Fruit fly (Drosophila melanogaster) whole organism, embryonic: ENCODE data around the gene mib1.

Experiments used
- Antp ChIP-seq: fragments of 200-800 bp; sonication (Bioruptor generic); optimal IDR thresholded peaks from 3 replicates; lab custom pipeline; 2016; ENCODE audit warnings: missing biosample characterization, missing genetic modification characterization
- Bdp1 ChIP-seq: fragments of 200-800 bp; sonication (Bioruptor generic); optimal IDR thresholded peaks from 3 replicates; lab custom pipeline; 2016; ENCODE audit warnings: missing biosample characterization, missing genetic modification characterization
- Bgb ChIP-seq: fragments of 200-800 bp; sonication (Bioruptor generic); IDR thresholded peaks from 2 replicates; pipeline ENCODE4 v1.3.6; 2022; ENCODE audit warnings: missing biosample characterization, missing genetic modification characterization; ENCODE audit not compliant: partially characterized antibody
- CG10979 ChIP-seq: fragments of 200-800 bp; sonication (Bioruptor generic); optimal IDR thresholded peaks from 2 replicates; lab custom pipeline; 2018; ENCODE audit warnings: missing biosample characterization, mild to moderate bottlenecking, missing genetic modification characterization, moderate library complexity
- CG11456 ChIP-seq: fragments of 200-800 bp; sonication (Bioruptor generic); IDR thresholded peaks from 3 replicates; pipeline ENCODE4 v1.3.6; 2022; ENCODE audit warnings: missing biosample characterization, missing genetic modification characterization
- CG11696 ChIP-seq: fragments of 200-800 bp; sonication (Bioruptor generic); IDR thresholded peaks from 2 replicates; pipeline ENCODE4 v1.3.6; 2022; ENCODE audit warnings: missing biosample characterization, missing genetic modification characterization
- CG12236 ChIP-seq: fragments of 200-800 bp; sonication (Bioruptor generic); optimal IDR thresholded peaks from 2 replicates; lab custom pipeline; 2016; ENCODE audit warnings: missing biosample characterization, missing genetic modification characterization
- CG13775 ChIP-seq: fragments of 200-800 bp; sonication (Bioruptor generic); optimal IDR thresholded peaks from 3 replicates; lab custom pipeline; 2017; ENCODE audit warnings: missing biosample characterization, mild to moderate bottlenecking, missing genetic modification characterization
- CG1602 ChIP-seq: fragments of 200-800 bp; sonication (Bioruptor generic); optimal IDR thresholded peaks from 3 replicates; lab custom pipeline; 2016; ENCODE audit warnings: missing biosample characterization, missing genetic modification characterization
- CG17361 ChIP-seq: fragments of 200-800 bp; sonication (Bioruptor generic); IDR thresholded peaks from 3 replicates; pipeline ENCODE4 v1.3.6; 2022; ENCODE audit warnings: missing biosample characterization, missing genetic modification characterization
- CG32767 ChIP-seq: fragments of 200-800 bp; sonication (Bioruptor generic); IDR thresholded peaks from 2 replicates; pipeline ENCODE4 v1.3.6; 2022; ENCODE audit warnings: missing biosample characterization, missing genetic modification characterization
- CG33557 ChIP-seq: fragments of 200-800 bp; sonication (Bioruptor generic); optimal IDR thresholded peaks from 2 replicates; lab custom pipeline; 2019; ENCODE audit warnings: missing biosample characterization, mild to moderate bottlenecking, missing genetic modification characterization, moderate library complexity
- CG42726 ChIP-seq: fragments of 200-800 bp; sonication (Bioruptor generic); IDR thresholded peaks from 2 replicates; pipeline ENCODE4 v1.3.6; 2022; ENCODE audit warnings: missing biosample characterization, missing genetic modification characterization; ENCODE audit not compliant: partially characterized antibody
- CG4617 ChIP-seq: fragments of 200-800 bp; sonication (Bioruptor generic); optimal IDR thresholded peaks from 3 replicates; lab custom pipeline; 2016; ENCODE audit warnings: missing biosample characterization, missing genetic modification characterization, borderline replicate concordance
- CG4854 ChIP-seq: fragments of 200-800 bp; sonication (Bioruptor generic); optimal IDR thresholded peaks from 2 replicates; lab custom pipeline; 2016; ENCODE audit warnings: missing biosample characterization, missing genetic modification characterization, inconsistent platforms
- CG7357 ChIP-seq: fragments of 200-800 bp; sonication (Bioruptor generic); IDR thresholded peaks from 3 replicates; pipeline ENCODE4 v1.3.6; 2022; ENCODE audit warnings: missing biosample characterization, missing genetic modification characterization
- CG7556 ChIP-seq: fragments of 200-800 bp; sonication (Bioruptor generic); optimal IDR thresholded peaks from 2 replicates; lab custom pipeline; 2017; ENCODE audit warnings: missing biosample characterization, mild to moderate bottlenecking, missing genetic modification characterization
- CG7786 ChIP-seq: fragments of 200-800 bp; sonication (Bioruptor generic); optimal IDR thresholded peaks from 2 replicates; lab custom pipeline; 2016; ENCODE audit warnings: missing biosample characterization, missing genetic modification characterization
- CG8089 ChIP-seq: fragments of 200-800 bp; sonication (Bioruptor generic); optimal IDR thresholded peaks from 3 replicates; lab custom pipeline; 2016; ENCODE audit warnings: missing biosample characterization, missing genetic modification characterization
- CG8281 ChIP-seq: fragments of 200-800 bp; sonication (Bioruptor generic); optimal IDR thresholded peaks from 2 replicates; lab custom pipeline; 2018; ENCODE audit warnings: missing biosample characterization, mild to moderate bottlenecking, missing genetic modification characterization, moderate library complexity
- CHES-1-like ChIP-seq: fragments of 200-800 bp; sonication (Bioruptor generic); optimal IDR thresholded peaks from 2 replicates; lab custom pipeline; 2016; ENCODE audit warnings: missing biosample characterization, missing genetic modification characterization
- Dll ChIP-seq: fragments of 200-800 bp; sonication (Bioruptor generic); IDR thresholded peaks from 4 replicates; pipeline ENCODE4 v1.3.6; 2022; ENCODE audit warnings: missing biosample characterization, missing genetic modification characterization; ENCODE audit not compliant: partially characterized antibody
- E2f1 ChIP-seq: fragments of 200-800 bp; sonication (Bioruptor generic); IDR thresholded peaks from 2 replicates; pipeline ENCODE4 v1.3.6; 2022; ENCODE audit warnings: missing biosample characterization, missing genetic modification characterization
- Ets65A ChIP-seq: fragments of 200-800 bp; sonication (Bioruptor generic); peaks from one replicate; lab custom pipeline; 2016; ENCODE audit warnings: missing biosample characterization, missing genetic modification characterization
- Mes4 ChIP-seq: fragments of 200-800 bp; sonication (Bioruptor generic); optimal IDR thresholded peaks from 2 replicates; lab custom pipeline; 2016; ENCODE audit warnings: missing biosample characterization, missing genetic modification characterization
- Rx ChIP-seq: fragments of 200-800 bp; sonication (Bioruptor generic); IDR thresholded peaks from 2 replicates; pipeline ENCODE4 v1.3.6; 2022; ENCODE audit warnings: missing biosample characterization, missing genetic modification characterization
- Sox100B ChIP-seq: fragments of 200-800 bp; sonication (Bioruptor generic); optimal IDR thresholded peaks from 3 replicates; lab custom pipeline; 2018; ENCODE audit warnings: missing biosample characterization, mild to moderate bottlenecking, missing genetic modification characterization
- az2 ChIP-seq: fragments of 200-800 bp; sonication (Bioruptor generic); optimal IDR thresholded peaks from 3 replicates; lab custom pipeline; 2016; ENCODE audit warnings: missing biosample characterization, missing genetic modification characterization
- chif ChIP-seq, 2 experiments: fragments of 200-800 bp; sonication (Bioruptor generic); optimal IDR thresholded peaks; 3 replicates each; lab custom pipeline; 2016; ENCODE audit warnings: missing biosample characterization in 2 of 2, missing genetic modification characterization in 2 of 2
- crol ChIP-seq: fragments of 200-800 bp; sonication (Bioruptor generic); IDR thresholded peaks from 2 replicates; pipeline ENCODE4 v1.3.6; 2022; ENCODE audit warnings: missing biosample characterization, missing genetic modification characterization
- dimm ChIP-seq: fragments of 200-800 bp; sonication (Bioruptor generic); IDR thresholded peaks from 2 replicates; pipeline ENCODE4 v1.3.6; 2022; ENCODE audit warnings: missing biosample characterization, missing genetic modification characterization
- fd102C ChIP-seq: fragments of 200-800 bp; sonication (Bioruptor generic); optimal IDR thresholded peaks from 2 replicates; lab custom pipeline; 2018; ENCODE audit warnings: missing biosample characterization, mild to moderate bottlenecking, missing genetic modification characterization, moderate library complexity
- fru ChIP-seq: fragments of >200 bp; optimal IDR thresholded peaks from 2 replicates; lab custom pipeline; 2017
- gsb-n ChIP-seq: fragments of 200-800 bp; sonication (Bioruptor generic); optimal IDR thresholded peaks from 3 replicates; lab custom pipeline; 2018; ENCODE audit warnings: missing biosample characterization, mild to moderate bottlenecking, missing genetic modification characterization
- h ChIP-seq: fragments of >200 bp; optimal IDR thresholded peaks from 2 replicates; lab custom pipeline; 2017
- her ChIP-seq: fragments of 200-800 bp; sonication (Bioruptor generic); optimal IDR thresholded peaks from 2 replicates; lab custom pipeline; 2016; ENCODE audit warnings: missing biosample characterization, missing genetic modification characterization
- ind ChIP-seq: fragments of 200-800 bp; sonication (Bioruptor generic); optimal IDR thresholded peaks from 3 replicates; lab custom pipeline; 2016; ENCODE audit warnings: missing biosample characterization, missing genetic modification characterization
- insv ChIP-seq, 2 experiments: fragments of 200-800 bp; sonication (Bioruptor generic); optimal IDR thresholded peaks; 3 replicates each; lab custom pipeline; 2016 to 2018; ENCODE audit warnings: missing biosample characterization in 2 of 2, missing genetic modification characterization in 2 of 2
- knrl ChIP-seq: fragments of 200-800 bp; sonication (Bioruptor generic); IDR thresholded peaks from 3 replicates; pipeline ENCODE4 v1.3.6; 2022; ENCODE audit warnings: missing biosample characterization, missing genetic modification characterization; ENCODE audit not compliant: partially characterized antibody
- lab ChIP-seq: fragments of 200-800 bp; sonication (Bioruptor generic); optimal IDR thresholded peaks from 3 replicates; lab custom pipeline; 2017; ENCODE audit warnings: missing biosample characterization, missing genetic modification characterization, mild to moderate bottlenecking, moderate library complexity, missing genetic modification reagents
- nerfin-2 ChIP-seq: fragments of 200-800 bp; sonication (Bioruptor generic); IDR thresholded peaks from 2 replicates; pipeline ENCODE4 v1.3.6; 2022; ENCODE audit warnings: missing biosample characterization, missing genetic modification characterization; ENCODE audit not compliant: partially characterized antibody
- nmo ChIP-seq: fragments of 200-800 bp; sonication (Bioruptor generic); optimal IDR thresholded peaks from 2 replicates; lab custom pipeline; 2018; ENCODE audit warnings: missing biosample characterization, mild to moderate bottlenecking, missing genetic modification characterization, moderate library complexity
- prd ChIP-seq, 3 experiments: fragments of >200 bp in 2 of 3; fragments of 200-800 bp in 1 of 3; sonication (Bioruptor generic) in 1 of 3; optimal IDR thresholded peaks in 2 of 3; IDR thresholded peaks in 1 of 3; 2 replicates in 2 of 3; 3 replicates in 1 of 3; pipeline versions ENCODE4 v1.3.6 to Lab custom; 2017 to 2022; ENCODE audit warnings: missing biosample characterization in 1 of 3, missing genetic modification characterization in 1 of 3
- pzg ChIP-seq: fragments of 200-800 bp; sonication (Bioruptor generic); optimal IDR thresholded peaks from 3 replicates; lab custom pipeline; 2018; ENCODE audit warnings: missing biosample characterization, mild to moderate bottlenecking, missing genetic modification characterization, moderate library complexity
- ranshi ChIP-seq: fragments of 200-800 bp; sonication (Bioruptor generic); IDR thresholded peaks from 2 replicates; pipeline ENCODE4 v1.3.6; 2022; ENCODE audit warnings: missing biosample characterization, missing genetic modification characterization
- sd ChIP-seq: fragments of 200-800 bp; sonication (Bioruptor generic); optimal IDR thresholded peaks from 3 replicates; lab custom pipeline; 2018; ENCODE audit warnings: missing biosample characterization, mild to moderate bottlenecking, missing genetic modification characterization, moderate library complexity
- tio ChIP-seq: fragments of 200-800 bp; sonication (Bioruptor generic); optimal IDR thresholded peaks from 2 replicates; lab custom pipeline; 2017; ENCODE audit warnings: missing biosample characterization, missing genetic modification characterization, inconsistent platforms
- usp ChIP-seq: fragments of >200 bp; optimal IDR thresholded peaks from 2 replicates; lab custom pipeline; 2017; ENCODE audit warnings: missing biosample characterization, missing genetic modification characterization
- zfh1 ChIP-seq: fragments of 200-800 bp; sonication (Bioruptor generic); IDR thresholded peaks from 3 replicates; pipeline ENCODE4 v1.3.6; 2022; ENCODE audit warnings: missing biosample characterization, missing genetic modification characterization

The mib1 gene

DNA sequence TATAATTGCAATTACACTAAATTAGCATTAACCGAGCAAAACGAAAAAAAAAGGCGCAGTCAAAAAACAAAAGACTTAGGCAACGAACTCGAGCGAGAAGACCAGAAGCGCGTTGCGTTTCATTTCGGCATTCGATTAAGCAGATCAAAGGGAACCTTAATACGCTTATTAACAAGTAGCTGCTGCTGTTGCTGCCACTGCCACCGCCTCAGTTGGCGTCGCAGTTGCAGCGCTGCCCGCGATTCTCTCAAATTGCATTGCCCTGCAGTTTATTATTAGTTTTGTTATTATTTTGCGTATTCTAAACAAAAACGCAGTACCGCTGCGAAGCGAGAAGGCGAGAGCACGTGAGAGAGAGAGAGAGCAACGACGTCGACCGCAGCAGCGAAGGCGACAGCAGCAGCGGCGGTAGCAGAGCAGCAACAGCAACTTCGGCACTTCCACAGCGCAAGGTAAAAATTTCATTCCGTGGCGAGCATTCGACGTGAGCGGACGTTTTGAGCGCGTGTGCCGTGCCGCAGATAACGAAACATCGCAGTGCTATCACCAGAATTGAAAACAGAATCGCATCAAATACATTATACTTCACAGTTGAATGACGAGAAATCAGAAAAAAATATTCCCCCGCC, 11.5 kb upstream of the mib1 start, which contains the start of gene Notum (continued):
- peak; percentile 18 for TF ChIP-seq gsb-n (tag; lab: Kevin White, UChicago)
- TF ChIP-seq CG8089: no peak
- TF ChIP-seq prd (optimal IDR thresholded peaks at IDR 0.05; lab: Kevin White, UChicago): no peak
- peak; percentile 9; the same call in 1 of the 3 replicates for TF ChIP-seq prd (GFP tag; IDR thresholded peaks at IDR 0.05; lab: Robert Waterston, UW)
- TF ChIP-seq usp (GFP tag; lab: Kevin White, UChicago): no peak
- TF ChIP-seq CG42726: 0 out of 2 replicates have a peak, but pooled peaks have one; percentile 7
- peak; percentile 57; the same call in 1 of the 2 replicates for TF ChIP-seq Bgb (GFP tag; lab: Robert Waterston, UW)
- TF ChIP-seq CG11696 (GFP tag; lab: Robert Waterston, UW): no peak
- 0 out of 2 replicates have a peak, but pooled peaks have one; percentile 15 for TF ChIP-seq ranshi (GFP tag; lab: Robert Waterston, UW)
- TF ChIP-seq zfh1 (GFP tag; lab: Robert Waterston, UW): 0 out of 3 replicates have a peak, but pooled peaks have one; percentile 41
- no peak for TF ChIP-seq CG8281 (tag; lab: Kevin White, UChicago)
- TF ChIP-seq lab (GFP tag; lab: Kevin White, UChicago): no peak
- 0 out of 2 replicates have a peak, but pooled peaks have one; percentile 18 for TF ChIP-seq CG32767 (GFP tag; lab: Robert Waterston, UW)
- TF ChIP-seq CG11456: 0 out of 3 replicates have a peak, but pooled peaks have one; percentile 30
- TF ChIP-seq h (lab: Kevin White, UChicago): no peak
- TF ChIP-seq knrl: peak; percentile 43; the same call in 2 of the 3 replicates
- TF ChIP-seq CG4617 (GFP tag; lab: Kevin White, UChicago): no peak
- TF ChIP-seq crol: 0 out of 2 replicates have a peak, but pooled peaks have one; percentile 20
- peak; percentile 51; the same call in 3 of the 4 replicates for TF ChIP-seq Dll
- peak; percentile 11 for TF ChIP-seq Mes4
- TF ChIP-seq, all 482 proteins: peak for 60

DNA sequence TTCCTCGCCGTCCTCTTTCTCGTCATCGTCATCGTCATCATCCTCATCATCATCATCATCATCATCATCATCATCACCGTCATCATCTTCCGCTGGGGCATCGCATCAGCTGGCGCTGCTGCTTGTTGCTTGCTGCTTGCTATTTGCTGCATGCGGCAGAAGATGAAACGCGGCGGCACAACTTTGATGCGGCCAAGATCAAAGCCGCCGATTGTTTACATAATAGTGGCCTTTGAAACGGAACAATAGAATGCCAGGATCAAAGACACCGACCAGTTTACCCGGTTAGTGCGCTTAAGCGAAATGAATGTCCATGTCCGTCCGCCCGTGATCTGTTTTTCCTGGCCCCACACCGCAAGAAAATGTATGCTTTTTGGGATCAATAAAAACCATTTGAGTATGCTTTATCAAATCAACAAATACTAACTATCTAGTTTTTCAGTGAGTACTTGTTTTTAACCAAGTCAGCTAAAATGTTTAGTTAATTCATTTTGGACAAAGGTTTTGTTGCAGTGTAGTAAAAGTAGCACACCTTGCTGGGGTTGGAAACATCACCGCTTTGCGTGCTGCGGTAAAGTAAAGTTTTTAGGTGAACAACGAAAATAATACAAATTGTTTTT, 9.6 kb upstream of the mib1 start:
- TF ChIP-seq az2 (peak; percentile 59), CHES-1-like (peak; percentile 22), dimm (GFP tag; lab: Robert Waterston, UW) (no peak), sd (tag; lab: Kevin White, UChicago) (no peak), fru (no peak), E2f1 (peak; percentile 42; the same call in 1 of the 2 replicates), CG10979 (peak; percentile 84), Antp (GFP tag; lab: Kevin White, UChicago) (peak; percentile 42), CG1602 (peak; percentile 48), CG7556 (peak; percentile 28), ind (GFP tag; lab: Kevin White, UChicago) (peak; percentile 22), CG12236 (GFP tag; lab: Kevin White, UChicago) (peak; percentile 43), Ets65A (GFP tag; lab: Kevin White, UChicago) (peak; percentile 94), Bdp1 (GFP tag; lab: Kevin White, UChicago) (peak; percentile 30), CG33557 (GFP tag; lab: Kevin White, UChicago) (peak; percentile 70), Rx (GFP tag; lab: Robert Waterston, UW) (peak; percentile 49; the same call in 1 of the 2 replicates), CG7357 (GFP tag; lab: Robert Waterston, UW) (no peak), Sox100B (GFP tag; lab: Kevin White, UChicago) (peak; percentile 29), fd102C (GFP tag; lab: Kevin White, UChicago) (peak; percentile 87), CG13775 (peak; percentile 51), tio (GFP tag; lab: Kevin White, UChicago) (peak; percentile 50), CG17361 (GFP tag; lab: Robert Waterston, UW) (peak; percentile 70), chif (GFP tag; optimal IDR thresholded peaks at IDR 0.05; lab: Kevin White, UChicago) (peak; percentile 35 to 82), CG4854 (GFP tag; lab: Kevin White, UChicago) (no peak), CG7786 (GFP tag; lab: Kevin White, UChicago) (peak; percentile 33), pzg (GFP tag; lab: Kevin White, UChicago) (no peak), her (GFP tag; lab: Kevin White, UChicago) (peak; percentile 28), insv (GFP tag; optimal IDR thresholded peaks at IDR 0.05; lab: Kevin White, UChicago) (no peak), nmo (peak; percentile 67), nerfin-2 (no peak)
